7 worm cellular contexts compared by ENCODE assay signal in genomic region chrV:1155914-1156313, ce11.
TF ChIP-seq lines count a peak whose summit lies in the region.

TSS of gene cmd-1 (plus strand) at chrV:1156271.

TF ChIP-seq in whole organism, L1 larva, 84 proteins besides CTCF, POLR2A, EP300 and RAD21 (continues in another document):
- TF ChIP-seq elt-3 (tag; optimal IDR thresholded peaks at IDR 0.05; lab: Kevin White, UChicago) (peak in 2 of 6 experiments; percentile 13 to 69), pqm-1 (tag; optimal IDR thresholded peaks at IDR 0.05; lab: Kevin White, UChicago) (no peak), alr-1 (tag; optimal IDR thresholded peaks at IDR 0.05; lab: Kevin White, UChicago; ENCODE audit: borderline replicate concordance) (no peak), ztf-4 (tag; optimal IDR thresholded peaks at IDR 0.05; lab: Kevin White, UChicago) (peak; percentile 21), unc-130 (tag; optimal IDR thresholded peaks at IDR 0.05; lab: Kevin White, UChicago) (no peak), hpl-2 (GFP tag; optimal IDR thresholded peaks at IDR 0.05; lab: Kevin White, UChicago) (no peak), tlp-1 (tag; optimal IDR thresholded peaks at IDR 0.05; lab: Kevin White, UChicago) (no peak), ztf-11 (tag; optimal IDR thresholded peaks at IDR 0.05; lab: Kevin White, UChicago) (no peak), nhr-85 (tag; lab: Kevin White, UChicago) (peak; percentile 59), unc-98 (GFP tag; IDR thresholded peaks at IDR 0.05; lab: Robert Waterston, UW) (no peak), nhr-11 (tag; optimal IDR thresholded peaks at IDR 0.05; lab: Kevin White, UChicago) (no peak), hlh-17 (GFP tag; optimal IDR thresholded peaks at IDR 0.05; lab: Kevin White, UChicago; ENCODE audit: borderline replicate concordance) (no peak), sup-37 (GFP tag; optimal IDR thresholded peaks at IDR 0.05; lab: Kevin White, UChicago) (no peak)

TF ChIP-seq in whole organism, L2 larva, 48 proteins besides CTCF, POLR2A, EP300 and RAD21:
- TF ChIP-seq fos-1 (tag; optimal IDR thresholded peaks at IDR 0.05; lab: Kevin White, UChicago) (peak; percentile 81), lin-13 (GFP tag; optimal IDR thresholded peaks at IDR 0.05; lab: Kevin White, UChicago) (peak; percentile 45), nhr-21 (tag; optimal IDR thresholded peaks at IDR 0.05; lab: Kevin White, UChicago) (peak; percentile 42), egl-27 (tag; optimal IDR thresholded peaks at IDR 0.05; lab: Kevin White, UChicago) (no peak), peb-1 (tag; optimal IDR thresholded peaks at IDR 0.05; lab: Kevin White, UChicago) (no peak), gmeb-1 (tag; optimal IDR thresholded peaks at IDR 0.05; lab: Kevin White, UChicago) (peak; percentile 30), mab-5 (tag; optimal IDR thresholded peaks at IDR 0.05; lab: Kevin White, UChicago) (no peak), lsy-2 (tag; optimal IDR thresholded peaks at IDR 0.05; lab: Kevin White, UChicago) (no peak), sma-3 (GFP tag; optimal IDR thresholded peaks at IDR 0.05; lab: Kevin White, UChicago) (peak; percentile 56), crh-2 (tag; optimal IDR thresholded peaks at IDR 0.05; lab: Kevin White, UChicago) (peak; percentile 15)

TF ChIP-seq in whole organism, L3 larva, 47 proteins besides CTCF, POLR2A, EP300 and RAD21:
- TF ChIP-seq nhr-23 (tag; optimal IDR thresholded peaks at IDR 0.05; lab: Kevin White, UChicago) (peak; percentile 4), ztf-4 (tag; optimal IDR thresholded peaks at IDR 0.05; lab: Kevin White, UChicago) (peak; percentile 50), egl-5 (tag; optimal IDR thresholded peaks at IDR 0.05; lab: Kevin White, UChicago) (no peak), nfya-1 (tag; optimal IDR thresholded peaks at IDR 0.05; lab: Kevin White, UChicago; ENCODE audit: insufficient read depth) (peak; percentile 7), nhr-43 (tag; optimal IDR thresholded peaks at IDR 0.05; lab: Kevin White, UChicago; ENCODE audit: poor library complexity, severe bottlenecking) (peak; percentile 7), egl-27 (tag; optimal IDR thresholded peaks at IDR 0.05; lab: Kevin White, UChicago) (no peak), lin-15B (tag; optimal IDR thresholded peaks at IDR 0.05; lab: Kevin White, UChicago) (peak; percentile 26), elt-2 (tag; optimal IDR thresholded peaks at IDR 0.05; lab: Kevin White, UChicago) (peak; percentile 48), lin-39 (tag; optimal IDR thresholded peaks at IDR 0.05; lab: Kevin White, UChicago) (no peak), jun-1 (tag; optimal IDR thresholded peaks at IDR 0.05; lab: Kevin White, UChicago) (no peak)
TF ChIP-seq in whole organism, L3 larva: peak in this region for 6.

TF ChIP-seq in whole organism, L4 larva, 104 proteins besides CTCF, POLR2A, EP300 and RAD21:
- TF ChIP-seq hmg-1.1 (GFP tag; IDR thresholded peaks at IDR 0.05; lab: Robert Waterston, UW) (no peak), lin-15B (tag; optimal IDR thresholded peaks at IDR 0.05; lab: Kevin White, UChicago) (no peak), dve-1 (tag; optimal IDR thresholded peaks at IDR 0.05; lab: Kevin White, UChicago; ENCODE audit: insufficient read depth) (peak; percentile 22), zag-1 (tag; optimal IDR thresholded peaks at IDR 0.05; lab: Kevin White, UChicago) (no peak), dmd-6 (GFP tag; IDR thresholded peaks at IDR 0.05; lab: Robert Waterston, UW) (peak; percentile 49), lin-38 (GFP tag; IDR thresholded peaks at IDR 0.05; lab: Robert Waterston, UW) (peak; percentile 30; the same call in 1 of the 2 replicates), daf-16 (GFP tag; optimal IDR thresholded peaks at IDR 0.05; lab: Kevin White, UChicago) (no peak), daf-16 (tag; optimal IDR thresholded peaks at IDR 0.05; lab: Kevin White, UChicago) (peak; percentile 81), hlh-11 (tag; optimal IDR thresholded peaks at IDR 0.05; lab: Kevin White, UChicago) (peak; percentile 28), nhr-28 (tag; optimal IDR thresholded peaks at IDR 0.05; lab: Kevin White, UChicago) (peak; percentile 74), lsy-2 (tag; optimal IDR thresholded peaks at IDR 0.05; lab: Kevin White, UChicago) (peak in 1 of 2 experiments; percentile 31), F44E2.7 (GFP tag; IDR thresholded peaks at IDR 0.05; lab: Robert Waterston, UW) (no peak), pqm-1 (tag; optimal IDR thresholded peaks at IDR 0.05; lab: Kevin White, UChicago) (peak; percentile 36), jun-1 (tag; optimal IDR thresholded peaks at IDR 0.05; lab: Kevin White, UChicago) (no peak), arid-1 (GFP tag; conservative IDR thresholded peaks at IDR 0.05; lab: Robert Waterston, UW) (0 out of 2 replicates have a peak, but pooled peaks have one; percentile 23)
TF ChIP-seq in whole organism, L4 larva: peak in this region for 9.

TF ChIP-seq in whole organism, late embryonic, 69 proteins besides CTCF, POLR2A, EP300 and RAD21:
- TF ChIP-seq ceh-24 (tag; optimal IDR thresholded peaks at IDR 0.05; lab: Kevin White, UChicago): no peak
- TF ChIP-seq pros-1 (tag; optimal IDR thresholded peaks at IDR 0.05; lab: Kevin White, UChicago): no peak
- TF ChIP-seq hlh-15 (tag; optimal IDR thresholded peaks at IDR 0.05; lab: Kevin White, UChicago): no peak
- TF ChIP-seq fax-1 (tag; optimal IDR thresholded peaks at IDR 0.05; lab: Kevin White, UChicago): no peak
- TF ChIP-seq unc-55 (GFP tag; optimal IDR thresholded peaks at IDR 0.05; lab: Kevin White, UChicago): peak; percentile 12

TF ChIP-seq in whole organism, mixed stage, embryonic, 35 proteins besides CTCF, POLR2A, EP300 and RAD21:
- peak; percentile 31 for TF ChIP-seq elt-3 (tag; optimal IDR thresholded peaks at IDR 0.05; lab: Kevin White, UChicago)
- no peak for TF ChIP-seq zip-8 (tag; optimal IDR thresholded peaks at IDR 0.05; lab: Kevin White, UChicago)
- no peak for TF ChIP-seq sem-2 (GFP tag; optimal IDR thresholded peaks at IDR 0.05; lab: Kevin White, UChicago)
- TF ChIP-seq ces-1 (GFP tag; optimal IDR thresholded peaks at IDR 0.05; lab: Kevin White, UChicago): peak; percentile 39

TF ChIP-seq in whole organism, young adult, 124 proteins besides CTCF, POLR2A, EP300 and RAD21:
- no peak for TF ChIP-seq hlh-12 (tag; optimal IDR thresholded peaks at IDR 0.05; lab: Kevin White, UChicago)
- TF ChIP-seq cebp-1 (GFP tag; IDR thresholded peaks at IDR 0.05; lab: Robert Waterston, UW): peak; percentile 36; the same call in 1 of the 2 replicates
- TF ChIP-seq cebp-1 (tag; optimal IDR thresholded peaks at IDR 0.05; lab: Kevin White, UChicago): peak; percentile 72
- no peak for TF ChIP-seq madf-10 (tag; optimal IDR thresholded peaks at IDR 0.05; lab: Kevin White, UChicago)
- TF ChIP-seq hlh-26 (GFP tag; conservative IDR thresholded peaks at IDR 0.05; lab: Robert Waterston, UW): no peak
- TF ChIP-seq Y95B8A.8 (GFP tag; IDR thresholded peaks at IDR 0.05; lab: Robert Waterston, UW): 0 out of 2 replicates have a peak, but pooled peaks have one; percentile 35
- peak; percentile 54 for TF ChIP-seq nhr-80 (tag; optimal IDR thresholded peaks at IDR 0.05; lab: Kevin White, UChicago)
- TF ChIP-seq snpc-1.1 (tag; optimal IDR thresholded peaks at IDR 0.05; lab: Kevin White, UChicago; ENCODE audit: insufficient read depth): no peak
- no peak for TF ChIP-seq ceh-100 (GFP tag; IDR thresholded peaks at IDR 0.05; lab: Robert Waterston, UW)
- TF ChIP-seq attf-5 (GFP tag; optimal IDR thresholded peaks at IDR 0.05; lab: Kevin White, UChicago): peak; percentile 48
- TF ChIP-seq lin-40 (tag; optimal IDR thresholded peaks at IDR 0.05; lab: Kevin White, UChicago): peak; percentile 9
